Fruit fly (Drosophila melanogaster) whole organism, embryonic: Measurements from ENCODE around the gene rols.

Source experiments
- CG11093 ChIP-seq: fragments of 200-800 bp; sonication (Bioruptor generic); IDR thresholded peaks from 3 replicates; pipeline ENCODE4 v1.3.6; 2022; ENCODE audit warnings: missing biosample characterization, missing genetic modification characterization
- CG12299 ChIP-seq: fragments of 200-800 bp; sonication (Bioruptor generic); optimal IDR thresholded peaks from 2 replicates; lab custom pipeline; 2018; ENCODE audit warnings: missing biosample characterization, mild to moderate bottlenecking, missing genetic modification characterization
- CG13287 ChIP-seq: fragments of 200-800 bp; sonication (Bioruptor generic); IDR thresholded peaks from 2 replicates; pipeline ENCODE4 v1.3.6; 2022; ENCODE audit warnings: missing biosample characterization, missing genetic modification characterization; ENCODE audit not compliant: partially characterized antibody
- CG13424 ChIP-seq: fragments of 200-800 bp; sonication (Bioruptor generic); optimal IDR thresholded peaks from 2 replicates; lab custom pipeline; 2019; ENCODE audit warnings: missing biosample characterization, mild to moderate bottlenecking, missing genetic modification characterization, moderate library complexity
- CG1603 ChIP-seq: fragments of 200-800 bp; sonication (Bioruptor generic); optimal IDR thresholded peaks from 2 replicates; lab custom pipeline; 2019; ENCODE audit warnings: missing biosample characterization, mild to moderate bottlenecking, missing genetic modification characterization, moderate library complexity
- CG17385 ChIP-seq: fragments of 200-800 bp; sonication (Bioruptor generic); optimal IDR thresholded peaks from 3 replicates; lab custom pipeline; 2018; ENCODE audit warnings: missing biosample characterization, mild to moderate bottlenecking, missing genetic modification characterization
- CG1792 ChIP-seq: fragments of 200-800 bp; sonication (Bioruptor generic); optimal IDR thresholded peaks from 2 replicates; lab custom pipeline; 2016; ENCODE audit warnings: missing biosample characterization, missing genetic modification characterization
- CG18619 ChIP-seq: fragments of 200-800 bp; sonication (Bioruptor generic); optimal IDR thresholded peaks from 3 replicates; lab custom pipeline; 2017; ENCODE audit warnings: missing biosample characterization, mild to moderate bottlenecking, missing genetic modification characterization
- CG2129 ChIP-seq: fragments of 200-800 bp; sonication (Bioruptor generic); IDR thresholded peaks from 2 replicates; pipeline ENCODE4 v1.3.6; 2022; ENCODE audit warnings: missing biosample characterization, missing genetic modification characterization; ENCODE audit not compliant: partially characterized antibody
- CG2889 ChIP-seq: fragments of 200-800 bp; sonication (Bioruptor generic); IDR thresholded peaks from 3 replicates; pipeline ENCODE4 v1.3.6; 2022; ENCODE audit warnings: missing biosample characterization, missing genetic modification characterization
- CG42726 ChIP-seq: fragments of 200-800 bp; sonication (Bioruptor generic); IDR thresholded peaks from 2 replicates; pipeline ENCODE4 v1.3.6; 2022; ENCODE audit warnings: missing biosample characterization, missing genetic modification characterization; ENCODE audit not compliant: partially characterized antibody
- CG4328 ChIP-seq: fragments of 200-800 bp; sonication (Bioruptor generic); optimal IDR thresholded peaks from 3 replicates; lab custom pipeline; 2017; ENCODE audit warnings: missing biosample characterization, missing genetic modification reagents, missing genetic modification characterization
- CG6654 ChIP-seq: fragments of 200-800 bp; sonication (Bioruptor generic); optimal IDR thresholded peaks from 2 replicates; lab custom pipeline; 2017; ENCODE audit warnings: missing biosample characterization, mild to moderate bottlenecking, missing genetic modification characterization
- CG6813 ChIP-seq: fragments of 200-800 bp; sonication (Bioruptor generic); optimal IDR thresholded peaks from 2 replicates; lab custom pipeline; 2017; ENCODE audit warnings: missing biosample characterization, missing genetic modification characterization, mild to moderate bottlenecking, moderate library complexity, missing genetic modification reagents
- CG7839 ChIP-seq: fragments of 200-800 bp; sonication (Bioruptor generic); optimal IDR thresholded peaks from 3 replicates; lab custom pipeline; 2018; ENCODE audit warnings: missing biosample characterization, mild to moderate bottlenecking, missing genetic modification characterization, moderate library complexity
- CG8359 ChIP-seq: fragments of 200-800 bp; sonication (Bioruptor generic); optimal IDR thresholded peaks from 2 replicates; lab custom pipeline; 2017; ENCODE audit warnings: missing biosample characterization, mild to moderate bottlenecking, missing genetic modification characterization, borderline replicate concordance
- CkIIα-i1 ChIP-seq: fragments of 200-800 bp; sonication (Bioruptor generic); IDR thresholded peaks from 2 replicates; pipeline ENCODE4 v1.3.6; 2022; ENCODE audit warnings: missing biosample characterization, missing genetic modification characterization
- Drgx ChIP-seq: fragments of 200-800 bp; sonication (Bioruptor generic); IDR thresholded peaks from 2 replicates; pipeline ENCODE4 v1.3.6; 2022; ENCODE audit warnings: missing biosample characterization, missing genetic modification characterization
- Gug ChIP-seq: fragments of 200-800 bp; sonication (Bioruptor generic); IDR thresholded peaks from 4 replicates; pipeline ENCODE4 v1.3.6; 2022; ENCODE audit warnings: missing biosample characterization, missing genetic modification characterization
- HLH3B ChIP-seq: fragments of 200-800 bp; sonication (Bioruptor generic); IDR thresholded peaks from 2 replicates; pipeline ENCODE4 v1.3.6; 2022; ENCODE audit warnings: missing biosample characterization, missing genetic modification characterization
- Hmx ChIP-seq: fragments of 200-800 bp; sonication (Bioruptor generic); optimal IDR thresholded peaks from 2 replicates; lab custom pipeline; 2016; ENCODE audit warnings: missing biosample characterization, missing genetic modification characterization
- Hr78 ChIP-seq, 2 experiments: fragments of 200-800 bp in 1 of 2; fragments of >200 bp in 1 of 2; sonication (Bioruptor generic) in 1 of 2; optimal IDR thresholded peaks; 2 replicates each; lab custom pipeline; 2017 to 2019; ENCODE audit warnings: missing biosample characterization in 2 of 2, missing genetic modification characterization in 2 of 2, mild to moderate bottlenecking in 1 of 2, moderate library complexity in 1 of 2
- Lhr ChIP-seq: fragments of 200-800 bp; sonication (Bioruptor generic); optimal IDR thresholded peaks from 3 replicates; lab custom pipeline; 2017; ENCODE audit warnings: mild to moderate bottlenecking, missing biosample characterization, missing genetic modification reagents, missing genetic modification characterization
- MTF-1 ChIP-seq: fragments of 200-800 bp; sonication (Bioruptor generic); optimal IDR thresholded peaks from 2 replicates; lab custom pipeline; 2018; ENCODE audit warnings: missing biosample characterization, mild to moderate bottlenecking, missing genetic modification characterization, borderline replicate concordance
- Nf-YB ChIP-seq: fragments of 200-800 bp; sonication (Bioruptor generic); optimal IDR thresholded peaks from 3 replicates; lab custom pipeline; 2019; ENCODE audit warnings: missing biosample characterization, mild to moderate bottlenecking, missing genetic modification characterization, moderate library complexity
- Nf-YC ChIP-seq: fragments of 200-800 bp; optimal IDR thresholded peaks from 3 replicates; lab custom pipeline; 2019; ENCODE audit warnings: missing biosample characterization, mild to moderate bottlenecking, missing genetic modification characterization, moderate library complexity
- Sox102F ChIP-seq: fragments of 200-800 bp; sonication (Bioruptor generic); optimal IDR thresholded peaks from 2 replicates; lab custom pipeline; 2018; ENCODE audit warnings: missing biosample characterization, mild to moderate bottlenecking, missing genetic modification characterization, moderate library complexity
- Sry-δ ChIP-seq: fragments of 200-800 bp; sonication (Bioruptor generic); optimal IDR thresholded peaks from 2 replicates; lab custom pipeline; 2016; ENCODE audit warnings: missing biosample characterization, missing genetic modification characterization
- Xrp1 ChIP-seq: fragments of 200-800 bp; sonication (Bioruptor generic); IDR thresholded peaks from 2 replicates; pipeline ENCODE4 v1.3.6; 2022; ENCODE audit warnings: missing biosample characterization, missing genetic modification characterization
- dmrt11E ChIP-seq: fragments of 200-800 bp; sonication (Bioruptor generic); optimal IDR thresholded peaks from 3 replicates; lab custom pipeline; 2018; ENCODE audit warnings: missing biosample characterization, mild to moderate bottlenecking, missing genetic modification characterization, moderate library complexity
- dmrt99B ChIP-seq: fragments of 200-800 bp; sonication (Bioruptor generic); optimal IDR thresholded peaks from 2 replicates; lab custom pipeline; 2018; ENCODE audit warnings: missing biosample characterization, mild to moderate bottlenecking, missing genetic modification characterization, moderate library complexity
- dysf ChIP-seq: fragments of 200-800 bp; sonication (Bioruptor generic); IDR thresholded peaks from 3 replicates; pipeline ENCODE4 v1.3.6; 2022; ENCODE audit warnings: missing biosample characterization, missing genetic modification characterization
- exex ChIP-seq: fragments of 200-800 bp; sonication (Bioruptor generic); optimal IDR thresholded peaks from 4 replicates; lab custom pipeline; 2018; ENCODE audit warnings: missing biosample characterization, mild to moderate bottlenecking, missing genetic modification characterization, moderate library complexity
- eyg ChIP-seq: fragments of 200-800 bp; sonication (Bioruptor generic); optimal IDR thresholded peaks from 3 replicates; lab custom pipeline; 2016; ENCODE audit warnings: missing biosample characterization, missing genetic modification characterization
- gem ChIP-seq: fragments of 200-800 bp; sonication (Bioruptor generic); optimal IDR thresholded peaks from 2 replicates; lab custom pipeline; 2019; ENCODE audit warnings: missing biosample characterization, mild to moderate bottlenecking, missing genetic modification characterization, moderate library complexity
- her ChIP-seq: fragments of 200-800 bp; sonication (Bioruptor generic); optimal IDR thresholded peaks from 2 replicates; lab custom pipeline; 2016; ENCODE audit warnings: missing biosample characterization, missing genetic modification characterization
- insv ChIP-seq, 2 experiments: fragments of 200-800 bp; sonication (Bioruptor generic); optimal IDR thresholded peaks; 3 replicates each; lab custom pipeline; 2016 to 2018; ENCODE audit warnings: missing biosample characterization in 2 of 2, missing genetic modification characterization in 2 of 2
- kah ChIP-seq: fragments of 200-800 bp; sonication (Bioruptor generic); optimal IDR thresholded peaks from 2 replicates; lab custom pipeline; 2018; ENCODE audit warnings: missing biosample characterization, mild to moderate bottlenecking, missing genetic modification characterization
- knrl ChIP-seq: fragments of 200-800 bp; sonication (Bioruptor generic); IDR thresholded peaks from 3 replicates; pipeline ENCODE4 v1.3.6; 2022; ENCODE audit warnings: missing biosample characterization, missing genetic modification characterization; ENCODE audit not compliant: partially characterized antibody
- lilli ChIP-seq: fragments of 200-800 bp; sonication (Bioruptor generic); optimal IDR thresholded peaks from 3 replicates; lab custom pipeline; 2016; ENCODE audit warnings: missing biosample characterization, missing genetic modification characterization
- luna ChIP-seq: fragments of 200-800 bp; sonication (Bioruptor generic); optimal IDR thresholded peaks from 2 replicates; lab custom pipeline; 2016; ENCODE audit warnings: missing biosample characterization, missing genetic modification characterization
- onecut ChIP-seq: fragments of 200-800 bp; sonication (Bioruptor generic); IDR thresholded peaks from 2 replicates; pipeline ENCODE4 v1.3.6; 2022; ENCODE audit warnings: missing biosample characterization, missing genetic modification characterization
- pnt ChIP-seq: fragments of 200-800 bp; sonication (Bioruptor generic); optimal IDR thresholded peaks from 3 replicates; lab custom pipeline; 2016; ENCODE audit warnings: missing biosample characterization, missing genetic modification characterization
- psq ChIP-seq: fragments of 200-800 bp; sonication (Bioruptor generic); optimal IDR thresholded peaks from 2 replicates; lab custom pipeline; 2017; ENCODE audit warnings: missing biosample characterization, missing genetic modification characterization
- pum ChIP-seq: fragments of 200-800 bp; sonication (Bioruptor generic); optimal IDR thresholded peaks from 2 replicates; lab custom pipeline; 2016; ENCODE audit warnings: missing biosample characterization, missing genetic modification characterization
- sim ChIP-seq: fragments of 200-800 bp; sonication (Bioruptor generic); IDR thresholded peaks from 2 replicates; pipeline ENCODE4 v1.3.6; 2022; ENCODE audit warnings: missing biosample characterization, missing genetic modification characterization
- sqz ChIP-seq: fragments of 200-800 bp; sonication (Bioruptor generic); optimal IDR thresholded peaks from 3 replicates; lab custom pipeline; 2018; ENCODE audit warnings: missing biosample characterization, mild to moderate bottlenecking, missing genetic modification characterization
- stwl ChIP-seq: fragments of 200-800 bp; sonication (Bioruptor generic); optimal IDR thresholded peaks from 3 replicates; lab custom pipeline; 2018; ENCODE audit warnings: missing biosample characterization, mild to moderate bottlenecking, missing genetic modification characterization, moderate library complexity
- tx ChIP-seq: fragments of 200-800 bp; sonication (Bioruptor generic); optimal IDR thresholded peaks from 2 replicates; lab custom pipeline; 2016; ENCODE audit warnings: missing biosample characterization, missing genetic modification characterization
- usp ChIP-seq: fragments of >200 bp; optimal IDR thresholded peaks from 2 replicates; lab custom pipeline; 2017; ENCODE audit warnings: missing biosample characterization, missing genetic modification characterization

Gene rols

DNA sequence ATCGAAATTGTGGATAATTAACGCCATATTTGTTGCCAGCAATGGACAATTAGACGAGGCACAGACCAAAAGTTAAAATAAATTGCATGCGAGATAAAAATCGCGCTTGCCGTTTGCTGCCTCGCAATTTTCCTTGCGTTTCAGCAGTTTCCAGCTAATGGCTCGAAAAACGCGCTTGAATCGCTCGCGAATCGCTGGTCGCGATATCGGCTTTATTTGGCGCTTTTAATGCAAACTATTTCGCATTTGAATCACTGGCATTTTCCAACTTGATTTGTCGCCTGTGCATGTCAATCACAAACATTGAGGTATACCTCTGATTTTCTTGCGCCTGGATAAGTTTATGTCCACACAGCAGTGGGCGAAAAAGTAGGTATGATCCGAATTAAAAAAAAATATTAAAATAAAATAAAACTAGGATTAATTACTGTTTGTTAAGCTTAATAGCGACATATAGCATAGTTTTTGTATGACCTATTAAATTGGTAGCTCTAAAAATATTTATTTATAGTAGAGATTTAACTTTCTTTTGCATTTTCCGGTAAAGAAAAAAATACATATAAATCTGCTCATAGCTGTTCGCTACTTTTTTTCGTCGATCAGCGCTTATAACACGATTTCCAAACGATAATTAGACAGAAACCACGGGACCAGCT, 41.4 kb downstream of the rols start (continued):
- TF ChIP-seq kah (GFP tag; lab: Kevin White, UChicago), result no peak
- TF ChIP-seq Nf-YB, result no peak
- no peak for TF ChIP-seq CG4328 (GFP tag; lab: Kevin White, UChicago)
- TF ChIP-seq luna (GFP tag; lab: Kevin White, UChicago), result no peak
- no peak for TF ChIP-seq CG13424 (tag; lab: Kevin White, UChicago)
- TF ChIP-seq usp (GFP tag; lab: Kevin White, UChicago), result no peak
- no peak for TF ChIP-seq sim (GFP tag; lab: Robert Waterston, UW)
- TF ChIP-seq CG18619 (GFP tag; lab: Kevin White, UChicago), result no peak
- no peak for TF ChIP-seq CG17385 (GFP tag; lab: Kevin White, UChicago)
- no peak for TF ChIP-seq CG1603 (tag; lab: Kevin White, UChicago)
- TF ChIP-seq Nf-YC (tag; lab: Kevin White, UChicago), result no peak
- TF ChIP-seq her (GFP tag; lab: Kevin White, UChicago), result no peak
- peak; percentile 35 for TF ChIP-seq gem
- TF ChIP-seq psq (GFP tag; lab: Kevin White, UChicago), result no peak
- TF ChIP-seq onecut, result no peak
- TF ChIP-seq tx (GFP tag; lab: Kevin White, UChicago), result no peak
- no peak for TF ChIP-seq CG11093 (GFP tag; lab: Robert Waterston, UW)
- TF ChIP-seq dysf (GFP tag; lab: Robert Waterston, UW), result no peak
- no peak for TF ChIP-seq dmrt99B
- no peak for TF ChIP-seq MTF-1
- TF ChIP-seq HLH3B (GFP tag; lab: Robert Waterston, UW), result no peak
- no peak for TF ChIP-seq CG6654 (GFP tag; lab: Kevin White, UChicago)
- TF ChIP-seq CG12299 (tag; lab: Kevin White, UChicago), result no peak
- TF ChIP-seq pum (GFP tag; lab: Kevin White, UChicago), result no peak
- TF ChIP-seq CG42726, result no peak
- TF ChIP-seq Xrp1, result peak; percentile 14; the same call in 1 of the 2 replicates
- TF ChIP-seq CG13287 (GFP tag; lab: Robert Waterston, UW), result no peak
- no peak for TF ChIP-seq exex (tag; lab: Kevin White, UChicago)
- no peak for TF ChIP-seq Lhr
- no peak for TF ChIP-seq eyg (GFP tag; lab: Kevin White, UChicago)
- TF ChIP-seq Sox102F (GFP tag; lab: Kevin White, UChicago), result peak; percentile 41
- TF ChIP-seq Drgx, result peak; percentile 56; the same call in 1 of the 2 replicates
- no peak for TF ChIP-seq stwl (tag; lab: Kevin White, UChicago)
- no peak for TF ChIP-seq CG2129 (GFP tag; lab: Robert Waterston, UW)
- no peak for TF ChIP-seq lilli
- no peak for TF ChIP-seq insv (GFP tag; optimal IDR thresholded peaks at IDR 0.05; lab: Kevin White, UChicago)
- no peak for TF ChIP-seq CG1792 (GFP tag; lab: Kevin White, UChicago)
- TF ChIP-seq pnt (GFP tag; lab: Kevin White, UChicago), result no peak
- TF ChIP-seq knrl (GFP tag; lab: Robert Waterston, UW), result no peak
- TF ChIP-seq CG2889 (GFP tag; lab: Robert Waterston, UW), result no peak
- no peak for TF ChIP-seq CG6813 (GFP tag; lab: Kevin White, UChicago)
- peak; percentile 9 for TF ChIP-seq dmrt11E (tag; lab: Kevin White, UChicago)
- TF ChIP-seq sqz (GFP tag; lab: Kevin White, UChicago), result no peak
- TF ChIP-seq Gug (GFP tag; lab: Robert Waterston, UW), result no peak
- no peak for TF ChIP-seq CG7839 (tag; lab: Kevin White, UChicago)
- peak; percentile 97 for TF ChIP-seq CG8359 (GFP tag; lab: Kevin White, UChicago)
- no peak for TF ChIP-seq Hmx (GFP tag; lab: Kevin White, UChicago)
- no peak for TF ChIP-seq Hr78 (GFP tag; optimal IDR thresholded peaks at IDR 0.05; lab: Kevin White, UChicago)
- no peak for TF ChIP-seq CkIIα-i1 (GFP tag; lab: Robert Waterston, UW)
- no peak for TF ChIP-seq Sry-δ (GFP tag; lab: Kevin White, UChicago)
